Fruit fly (Drosophila melanogaster) whole organism, embryonic: ENCODE data around the gene CG3587.

Source experiments
- Antp ChIP-seq: fragments of 200-800 bp; sonication (Bioruptor generic); optimal IDR thresholded peaks from 3 replicates; lab custom pipeline; 2016; ENCODE audit warnings: missing biosample characterization, missing genetic modification characterization
- Bgb ChIP-seq: fragments of 200-800 bp; sonication (Bioruptor generic); IDR thresholded peaks from 2 replicates; pipeline ENCODE4 v1.3.6; 2022; ENCODE audit warnings: missing biosample characterization, missing genetic modification characterization; ENCODE audit not compliant: partially characterized antibody
- CG10209 ChIP-seq: fragments of 200-800 bp; sonication (Bioruptor generic); optimal IDR thresholded peaks from 3 replicates; lab custom pipeline; 2017; ENCODE audit warnings: missing biosample characterization, mild to moderate bottlenecking, missing genetic modification characterization, missing genetic modification reagents
- CG10274 ChIP-seq: fragments of 200-800 bp; sonication (Bioruptor generic); optimal IDR thresholded peaks from 3 replicates; lab custom pipeline; 2017; ENCODE audit warnings: missing biosample characterization, mild to moderate bottlenecking, missing genetic modification characterization
- CG10366 ChIP-seq: fragments of 200-800 bp; sonication (Bioruptor generic); IDR thresholded peaks from 2 replicates; pipeline ENCODE4 v1.3.6; 2022; ENCODE audit warnings: missing biosample characterization, missing genetic modification characterization
- CG1603 ChIP-seq: fragments of 200-800 bp; sonication (Bioruptor generic); optimal IDR thresholded peaks from 2 replicates; lab custom pipeline; 2019; ENCODE audit warnings: missing biosample characterization, mild to moderate bottlenecking, missing genetic modification characterization, moderate library complexity
- CG1647 ChIP-seq: fragments of 200-800 bp; sonication (Bioruptor generic); optimal IDR thresholded peaks from 3 replicates; lab custom pipeline; 2016; ENCODE audit warnings: missing biosample characterization, missing genetic modification characterization
- CG17186 ChIP-seq: fragments of 200-800 bp; sonication (Bioruptor generic); optimal IDR thresholded peaks from 3 replicates; lab custom pipeline; 2017; ENCODE audit warnings: missing biosample characterization, missing genetic modification reagents, missing genetic modification characterization
- CG17359 ChIP-seq: fragments of 200-800 bp; sonication (Bioruptor generic); optimal IDR thresholded peaks from 3 replicates; lab custom pipeline; 2018; ENCODE audit warnings: missing biosample characterization, mild to moderate bottlenecking, missing genetic modification characterization, moderate library complexity
- CG17385 ChIP-seq: fragments of 200-800 bp; sonication (Bioruptor generic); optimal IDR thresholded peaks from 3 replicates; lab custom pipeline; 2018; ENCODE audit warnings: missing biosample characterization, mild to moderate bottlenecking, missing genetic modification characterization
- CG1792 ChIP-seq: fragments of 200-800 bp; sonication (Bioruptor generic); optimal IDR thresholded peaks from 2 replicates; lab custom pipeline; 2016; ENCODE audit warnings: missing biosample characterization, missing genetic modification characterization
- CG18011 ChIP-seq: fragments of 200-800 bp; sonication (Bioruptor generic); optimal IDR thresholded peaks from 2 replicates; lab custom pipeline; 2017; ENCODE audit warnings: missing biosample characterization, missing genetic modification characterization, mild to moderate bottlenecking, moderate library complexity, missing genotype
- CG18476 ChIP-seq: fragments of 200-800 bp; sonication (Bioruptor generic); optimal IDR thresholded peaks from 2 replicates; lab custom pipeline; 2016; ENCODE audit warnings: missing biosample characterization, mild to moderate bottlenecking, missing genetic modification characterization
- CG2116 ChIP-seq: fragments of 200-800 bp; sonication (Bioruptor generic); optimal IDR thresholded peaks from 3 replicates; lab custom pipeline; 2018; ENCODE audit warnings: missing biosample characterization, mild to moderate bottlenecking, missing genetic modification characterization
- CG2120 ChIP-seq: fragments of 200-800 bp; sonication (Bioruptor generic); optimal IDR thresholded peaks from 3 replicates; lab custom pipeline; 2016; ENCODE audit warnings: missing biosample characterization, missing genetic modification characterization
- CG3065 ChIP-seq: fragments of 200-800 bp; sonication (Bioruptor generic); optimal IDR thresholded peaks from 2 replicates; lab custom pipeline; 2016; ENCODE audit warnings: missing biosample characterization, missing genetic modification characterization
- CG32532 ChIP-seq: fragments of 200-800 bp; sonication (Bioruptor generic); IDR thresholded peaks from 2 replicates; pipeline ENCODE4 v1.3.6; 2022; ENCODE audit warnings: missing biosample characterization, missing genetic modification characterization
- CG5245 ChIP-seq: fragments of 200-800 bp; sonication (Bioruptor generic); optimal IDR thresholded peaks from 3 replicates; lab custom pipeline; 2016; ENCODE audit warnings: missing biosample characterization, missing genetic modification characterization
- CG6689 ChIP-seq: fragments of 200-800 bp; sonication (Bioruptor generic); IDR thresholded peaks from 2 replicates; pipeline ENCODE4 v1.3.6; 2022; ENCODE audit warnings: missing biosample characterization, missing genetic modification characterization
- CG8359 ChIP-seq: fragments of 200-800 bp; sonication (Bioruptor generic); optimal IDR thresholded peaks from 2 replicates; lab custom pipeline; 2017; ENCODE audit warnings: missing biosample characterization, mild to moderate bottlenecking, missing genetic modification characterization, borderline replicate concordance
- CG9609 ChIP-seq: fragments of 200-800 bp; sonication (Bioruptor generic); optimal IDR thresholded peaks from 3 replicates; lab custom pipeline; 2016; ENCODE audit warnings: missing biosample characterization, missing genetic modification characterization
- Deaf1 ChIP-seq: fragments of 200-800 bp; optimal IDR thresholded peaks from 3 replicates; lab custom pipeline; 2019; ENCODE audit warnings: missing biosample characterization, mild to moderate bottlenecking, missing genetic modification characterization, moderate library complexity
- Jarid2 ChIP-seq: fragments of 200-800 bp; sonication (Bioruptor generic); optimal IDR thresholded peaks from 3 replicates; lab custom pipeline; 2017; ENCODE audit warnings: mild to moderate bottlenecking, missing biosample characterization, missing genetic modification reagents, missing genetic modification characterization
- Poxn ChIP-seq: fragments of 200-800 bp; sonication (Bioruptor generic); IDR thresholded peaks from 2 replicates; pipeline ENCODE4 v1.3.6; 2022; ENCODE audit warnings: missing biosample characterization, missing genetic modification characterization
- Ravus ChIP-seq: fragments of 200-800 bp; sonication (Bioruptor generic); IDR thresholded peaks from 2 replicates; pipeline ENCODE4 v1.3.6; 2022; ENCODE audit warnings: missing biosample characterization, missing genetic modification characterization
- Scr ChIP-seq: fragments of 200-800 bp; sonication (Bioruptor generic); IDR thresholded peaks from 2 replicates; pipeline ENCODE4 v1.3.6; 2022; ENCODE audit warnings: missing biosample characterization, missing genetic modification characterization; ENCODE audit not compliant: partially characterized antibody
- Trl ChIP-seq, 3 experiments: fragments of >200 bp in 2 of 3; fragments of 200-800 bp in 1 of 3; sonication (Bioruptor generic) in 1 of 3; optimal IDR thresholded peaks; 2 replicates in 1 of 3; 3 replicates in 2 of 3; lab custom pipeline; 2016 to 2017; ENCODE audit warnings: missing biosample characterization in 1 of 3, missing genetic modification characterization in 1 of 3
- br ChIP-seq: fragments of >200 bp; optimal IDR thresholded peaks from 2 replicates; lab custom pipeline; 2017
- cas ChIP-seq: fragments of 200-800 bp; sonication (Bioruptor generic); IDR thresholded peaks from 2 replicates; pipeline ENCODE4 v1.3.6; 2022; ENCODE audit warnings: missing biosample characterization, missing genetic modification characterization
- crc ChIP-seq: fragments of 200-800 bp; sonication (Bioruptor generic); optimal IDR thresholded peaks from 2 replicates; lab custom pipeline; 2016; ENCODE audit warnings: missing biosample characterization, missing genetic modification characterization
- dati ChIP-seq: fragments of 200-800 bp; sonication (Bioruptor generic); IDR thresholded peaks from 2 replicates; pipeline ENCODE4 v1.3.6; 2022; ENCODE audit warnings: missing biosample characterization, missing genetic modification characterization
- ftz-f1 ChIP-seq: fragments of 200-800 bp; sonication (Bioruptor generic); optimal IDR thresholded peaks from 2 replicates; lab custom pipeline; 2016; ENCODE audit warnings: missing biosample characterization, missing genetic modification characterization
- gcm ChIP-seq: fragments of 200-800 bp; sonication (Bioruptor generic); optimal IDR thresholded peaks from 2 replicates; lab custom pipeline; 2019; ENCODE audit warnings: missing biosample characterization, mild to moderate bottlenecking, missing genetic modification characterization, moderate library complexity
- hbn ChIP-seq: fragments of 200-800 bp; sonication (Bioruptor generic); IDR thresholded peaks from 2 replicates; pipeline ENCODE4 v1.3.6; 2022; ENCODE audit warnings: missing biosample characterization, missing genetic modification characterization; ENCODE audit not compliant: partially characterized antibody
- inv ChIP-seq: fragments of 200-800 bp; sonication (Bioruptor generic); IDR thresholded peaks from 2 replicates; pipeline ENCODE4 v1.3.6; 2022; ENCODE audit warnings: missing biosample characterization, missing genetic modification characterization; ENCODE audit not compliant: partially characterized antibody
- jing ChIP-seq: fragments of 200-800 bp; sonication (Bioruptor generic); optimal IDR thresholded peaks from 2 replicates; lab custom pipeline; 2018; ENCODE audit warnings: missing biosample characterization, mild to moderate bottlenecking, missing genetic modification characterization
- mld ChIP-seq: fragments of 200-800 bp; sonication (Bioruptor generic); IDR thresholded peaks from 3 replicates; pipeline ENCODE4 v1.3.6; 2022; ENCODE audit warnings: missing biosample characterization, missing genetic modification characterization; ENCODE audit not compliant: partially characterized antibody
- prd ChIP-seq, 3 experiments: fragments of >200 bp in 2 of 3; fragments of 200-800 bp in 1 of 3; sonication (Bioruptor generic) in 1 of 3; optimal IDR thresholded peaks in 2 of 3; IDR thresholded peaks in 1 of 3; 2 replicates in 2 of 3; 3 replicates in 1 of 3; pipeline versions ENCODE4 v1.3.6 to Lab custom; 2017 to 2022; ENCODE audit warnings: missing biosample characterization in 1 of 3, missing genetic modification characterization in 1 of 3
- schlank ChIP-seq: fragments of 200-800 bp; sonication (Bioruptor generic); optimal IDR thresholded peaks from 2 replicates; lab custom pipeline; 2018; ENCODE audit warnings: missing biosample characterization, mild to moderate bottlenecking, missing genetic modification characterization
- sug ChIP-seq: fragments of 200-800 bp; optimal IDR thresholded peaks from 2 replicates; lab custom pipeline; 2019; ENCODE audit warnings: missing biosample characterization, mild to moderate bottlenecking, missing genetic modification characterization, moderate library complexity
- tll ChIP-seq, 2 experiments: fragments of 200-800 bp in 1 of 2; fragments of >200 bp in 1 of 2; sonication (Bioruptor generic) in 1 of 2; optimal IDR thresholded peaks; 2 replicates each; lab custom pipeline; 2017 to 2019; ENCODE audit warnings: missing biosample characterization in 2 of 2, missing genetic modification characterization in 2 of 2, mild to moderate bottlenecking in 1 of 2, moderate library complexity in 1 of 2
- toy ChIP-seq: fragments of 200-800 bp; sonication (Bioruptor generic); IDR thresholded peaks from 2 replicates; pipeline ENCODE4 v1.3.6; 2022; ENCODE audit warnings: missing biosample characterization, missing genetic modification characterization
- tup ChIP-seq: fragments of 200-800 bp; sonication (Bioruptor generic); optimal IDR thresholded peaks from 2 replicates; lab custom pipeline; 2016; ENCODE audit warnings: missing biosample characterization, mild to moderate bottlenecking, missing genetic modification characterization, moderate library complexity
- vvl ChIP-seq: fragments of 200-800 bp; sonication (Bioruptor generic); IDR thresholded peaks from 2 replicates; pipeline ENCODE4 v1.3.6; 2022; ENCODE audit warnings: missing biosample characterization, missing genetic modification characterization
- wdn ChIP-seq: fragments of 200-800 bp; sonication (Bioruptor generic); IDR thresholded peaks from 2 replicates; pipeline ENCODE4 v1.3.6; 2022; ENCODE audit warnings: missing biosample characterization, missing genetic modification characterization
- wek ChIP-seq: fragments of 200-800 bp; sonication (Bioruptor generic); optimal IDR thresholded peaks from 3 replicates; lab custom pipeline; 2018; ENCODE audit warnings: missing biosample characterization, mild to moderate bottlenecking, missing genetic modification characterization, moderate library complexity

CG3587 gene

DNA sequence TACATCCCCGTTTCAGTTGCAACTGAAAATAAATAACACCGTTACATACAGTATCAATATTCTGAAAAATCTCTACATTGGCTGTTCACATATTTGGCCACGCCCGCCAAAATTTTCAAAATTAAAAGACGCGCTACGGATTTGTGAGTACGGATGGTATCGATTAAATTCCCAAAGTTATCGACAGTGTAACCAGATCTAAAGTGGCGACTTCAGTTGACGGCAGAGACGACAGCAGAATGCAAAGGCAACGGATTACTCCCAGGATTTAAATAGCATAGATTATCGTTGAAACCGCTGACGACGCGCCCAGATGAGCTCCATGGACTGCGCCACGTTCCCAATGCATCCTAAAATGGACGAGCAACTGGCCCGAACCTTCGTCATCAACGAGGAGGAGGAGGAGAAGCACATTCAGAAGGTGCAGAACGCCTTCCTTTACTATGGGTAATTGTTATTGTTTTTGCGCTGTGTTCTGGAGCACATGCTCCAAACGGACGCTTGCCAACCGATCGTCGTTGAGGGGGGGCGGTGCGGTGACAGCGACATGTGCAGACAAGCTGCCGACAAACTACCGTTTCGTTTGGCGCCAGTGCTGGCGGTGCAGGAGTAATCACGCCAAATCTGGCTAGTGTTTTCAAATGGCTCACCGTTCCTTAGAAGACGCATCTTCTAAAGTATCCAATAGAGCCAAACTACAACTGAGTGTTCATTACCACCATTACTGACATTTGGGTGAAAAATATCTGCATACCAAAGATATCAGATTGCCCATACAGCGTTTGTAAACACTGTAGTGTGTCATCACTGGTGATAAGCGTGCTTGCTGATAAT, 12.4 kb upstream of the CG3587 start, which contains the start of gene CG11596 (continued):
- no peak for TF ChIP-seq tup (GFP tag; lab: Kevin White, UChicago)
- TF ChIP-seq crc (GFP tag; lab: Kevin White, UChicago), result no peak
- TF ChIP-seq CG3065 (GFP tag; lab: Kevin White, UChicago), result peak; percentile 3
- TF ChIP-seq br (lab: Kevin White, UChicago), result no peak
- TF ChIP-seq CG32532 (GFP tag; lab: Robert Waterston, UW), result peak; percentile 19; the same call in 1 of the 2 replicates
- no peak for TF ChIP-seq inv (GFP tag; lab: Robert Waterston, UW)
- peak; percentile 57 for TF ChIP-seq sug (tag; lab: Kevin White, UChicago)
- peak; percentile 47 for TF ChIP-seq CG2120 (GFP tag; lab: Kevin White, UChicago)
- TF ChIP-seq CG17186 (GFP tag; lab: Kevin White, UChicago), result no peak
- TF ChIP-seq CG2116, result peak; percentile 63
- TF ChIP-seq wdn (GFP tag; lab: Robert Waterston, UW), result no peak
- no peak for TF ChIP-seq ftz-f1 (GFP tag; lab: Kevin White, UChicago)
- no peak for TF ChIP-seq CG8359 (GFP tag; lab: Kevin White, UChicago)

DNA sequence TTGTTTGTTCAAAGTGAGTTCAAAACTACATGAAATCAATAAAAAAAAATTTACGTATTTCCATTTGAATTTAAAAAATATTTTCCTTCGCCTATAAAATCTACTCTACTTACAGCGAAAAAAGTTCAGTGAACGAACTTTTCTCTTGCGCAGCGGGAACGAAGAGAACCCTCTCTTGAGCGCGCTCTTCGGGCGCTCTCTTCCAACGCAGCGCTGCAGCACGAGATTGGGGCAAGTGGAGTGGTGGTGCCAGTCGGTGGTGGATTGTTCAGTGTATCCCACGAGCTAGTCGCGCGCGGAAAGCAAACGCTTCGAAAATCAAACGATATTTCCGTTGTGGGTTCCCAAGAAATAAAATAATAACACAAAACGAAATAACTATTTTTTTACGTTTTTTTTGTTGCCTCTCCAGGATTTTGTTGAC, 1.6 kb downstream of the CG3587 start, which contains the start of gene Hr4:
Gene Hr4 (plus strand): TSS at position 272 of the 424 bp plus-strand sequence.
- no peak for TF ChIP-seq CG5245 (GFP tag; lab: Kevin White, UChicago)
- TF ChIP-seq CG18476, result no peak
- no peak for TF ChIP-seq cas (GFP tag; lab: Robert Waterston, UW)
- no peak for TF ChIP-seq CG10366 (GFP tag; lab: Robert Waterston, UW)
- TF ChIP-seq wdn (GFP tag; lab: Robert Waterston, UW), result no peak
- no peak for TF ChIP-seq CG6689 (GFP tag; lab: Robert Waterston, UW)
- no peak for TF ChIP-seq toy
- TF ChIP-seq Ravus (GFP tag; lab: Robert Waterston, UW), result no peak
- peak; percentile 78 for TF ChIP-seq Jarid2
- TF ChIP-seq jing (GFP tag; lab: Kevin White, UChicago), result no peak
- TF ChIP-seq CG1647 (GFP tag; lab: Kevin White, UChicago), result no peak
- TF ChIP-seq vvl (GFP tag; lab: Robert Waterston, UW), result no peak
- no peak for TF ChIP-seq CG9609 (GFP tag; lab: Kevin White, UChicago)
- peak; percentile 69 to 92 for TF ChIP-seq Trl (optimal IDR thresholded peaks at IDR 0.05; lab: Kevin White, UChicago)
- TF ChIP-seq Trl (GFP tag; optimal IDR thresholded peaks at IDR 0.05; lab: Kevin White, UChicago), result no peak
- TF ChIP-seq Deaf1 (tag; lab: Kevin White, UChicago), result peak; percentile 3
- no peak for TF ChIP-seq CG1603 (tag; lab: Kevin White, UChicago)
- TF ChIP-seq prd (optimal IDR thresholded peaks at IDR 0.05; lab: Kevin White, UChicago), result no peak
- no peak for TF ChIP-seq prd (GFP tag; IDR thresholded peaks at IDR 0.05; lab: Robert Waterston, UW)
- TF ChIP-seq CG10274, result no peak
- no peak for TF ChIP-seq CG1792 (GFP tag; lab: Kevin White, UChicago)
- TF ChIP-seq mld, result no peak
- TF ChIP-seq wek (GFP tag; lab: Kevin White, UChicago), result no peak
- no peak for TF ChIP-seq Bgb (GFP tag; lab: Robert Waterston, UW)
- TF ChIP-seq CG18011 (GFP tag; lab: Kevin White, UChicago), result no peak
- no peak for TF ChIP-seq hbn (GFP tag; lab: Robert Waterston, UW)
- TF ChIP-seq gcm (GFP tag; lab: Kevin White, UChicago), result no peak
- TF ChIP-seq CG17359 (tag; lab: Kevin White, UChicago), result no peak
- peak; percentile 23 for TF ChIP-seq CG17385 (GFP tag; lab: Kevin White, UChicago)
- no peak for TF ChIP-seq Scr
- TF ChIP-seq schlank (tag; lab: Kevin White, UChicago), result no peak
- TF ChIP-seq dati (GFP tag; lab: Robert Waterston, UW), result no peak
- no peak for TF ChIP-seq CG10209 (GFP tag; lab: Kevin White, UChicago)
- no peak for TF ChIP-seq tll (GFP tag; optimal IDR thresholded peaks at IDR 0.05; lab: Kevin White, UChicago)
- no peak for TF ChIP-seq Antp
- no peak for TF ChIP-seq Poxn (GFP tag; lab: Robert Waterston, UW)
